Worm (Caenorhabditis elegans): ENCODE results near the gene spp-19.

Gene spp-19

ce11 chrV:6551707-6552390 is 9.6 kb downstream of the spp-19 start, which contains the start of gene twk-10 (continued):
- peak; percentile 75; the same call in 1 of the 2 replicates for TF ChIP-seq madf-9 (GFP tag; conservative IDR thresholded peaks at IDR 0.05)
- peak; percentile 70; the same call in 1 of the 2 replicates for TF ChIP-seq ZK337.2 (GFP tag; IDR thresholded peaks at IDR 0.05)
- peak; percentile 70; the same call in 1 of the 2 replicates for TF ChIP-seq ceh-44 (GFP tag; IDR thresholded peaks at IDR 0.05)
- TF ChIP-seq zip-11 (GFP tag; IDR thresholded peaks at IDR 0.05) = no peak
- TF ChIP-seq lin-39 (tag; optimal IDR thresholded peaks at IDR 0.05) = no peak
- TF ChIP-seq vab-7 (GFP tag; IDR thresholded peaks at IDR 0.05) = peak; percentile 78
- TF ChIP-seq lsy-2 (tag; optimal IDR thresholded peaks at IDR 0.05) = no peak
- no peak for TF ChIP-seq ama-1 (optimal IDR thresholded peaks at IDR 0.05)
- no peak for TF ChIP-seq set-16 (GFP tag; IDR thresholded peaks at IDR 0.05)
- no peak for TF ChIP-seq lin-15B (tag; optimal IDR thresholded peaks at IDR 0.05)
- TF ChIP-seq mes-2 (tag; optimal IDR thresholded peaks at IDR 0.05; ENCODE audit: poor library complexity, severe bottlenecking) = no peak
- peak; percentile 64; the same call in 1 of the 2 replicates for TF ChIP-seq mdt-29 (GFP tag; IDR thresholded peaks at IDR 0.05)
- TF ChIP-seq ctbp-1 (GFP tag; IDR thresholded peaks at IDR 0.05) = 0 out of 2 replicates have a peak, but pooled peaks have one; percentile 27
- TF ChIP-seq pha-4 (GFP tag; IDR thresholded peaks at IDR 0.05) = peak; percentile 76; the same call in 1 of the 2 replicates
- TF ChIP-seq pha-4 (tag; optimal IDR thresholded peaks at IDR 0.05) = no peak
- no peak for TF ChIP-seq nhr-237 (tag; optimal IDR thresholded peaks at IDR 0.05)
- no peak for TF ChIP-seq F49E8.2 (tag; optimal IDR thresholded peaks at IDR 0.05; ENCODE audit: borderline replicate concordance)
- TF ChIP-seq zfp-2 (tag; optimal IDR thresholded peaks at IDR 0.05) = no peak
- TF ChIP-seq attf-4 (tag; optimal IDR thresholded peaks at IDR 0.05) = no peak
- peak; percentile 60 for TF ChIP-seq dmd-6 (GFP tag; IDR thresholded peaks at IDR 0.05)
- peak; percentile 41; the same call in 1 of the 2 replicates for TF ChIP-seq hmg-1.1 (GFP tag; IDR thresholded peaks at IDR 0.05)
- no peak for TF ChIP-seq hlh-11 (tag; optimal IDR thresholded peaks at IDR 0.05)
- TF ChIP-seq nhr-6 (tag; optimal IDR thresholded peaks at IDR 0.05) = no peak
- TF ChIP-seq aly-2 (tag; optimal IDR thresholded peaks at IDR 0.05) = no peak
- TF ChIP-seq sdz-12 (GFP tag; optimal IDR thresholded peaks at IDR 0.05) = no peak
- TF ChIP-seq lim-7 (GFP tag; IDR thresholded peaks at IDR 0.05) = peak; percentile 86
- TF ChIP-seq Y75B8A.6 (GFP tag; IDR thresholded peaks at IDR 0.05) = no peak
- TF ChIP-seq unc-39 (tag; optimal IDR thresholded peaks at IDR 0.05) = no peak
- peak; percentile 63 for TF ChIP-seq dve-1 (tag; optimal IDR thresholded peaks at IDR 0.05; ENCODE audit: insufficient read depth)
- TF ChIP-seq ceh-32 (tag; optimal IDR thresholded peaks at IDR 0.05; ENCODE audit: poor library complexity) = no peak
- no peak for TF ChIP-seq ZK546.5 (tag; optimal IDR thresholded peaks at IDR 0.05)
- no peak for TF ChIP-seq ztf-11 (tag; optimal IDR thresholded peaks at IDR 0.05)
- peak; percentile 21 for TF ChIP-seq duxl-1 (tag; optimal IDR thresholded peaks at IDR 0.05; ENCODE audit: poor library complexity)
- TF ChIP-seq zip-2 (tag; optimal IDR thresholded peaks at IDR 0.05) = no peak
- TF ChIP-seq zfp-3 (GFP tag; conservative IDR thresholded peaks at IDR 0.05) = no peak
- no peak for TF ChIP-seq pqm-1 (tag; optimal IDR thresholded peaks at IDR 0.05)
- TF ChIP-seq egl-43 (GFP tag; IDR thresholded peaks at IDR 0.05) = no peak; the same call in 1 of the 2 replicates
- TF ChIP-seq fos-1 (tag; optimal IDR thresholded peaks at IDR 0.05) = no peak
- no peak for TF ChIP-seq nhr-42 (GFP tag; IDR thresholded peaks at IDR 0.05)
- TF ChIP-seq daf-19 (GFP tag; conservative IDR thresholded peaks at IDR 0.05) = 0 out of 2 replicates have a peak, but pooled peaks have one; percentile 63
- no peak for TF ChIP-seq php-3 (GFP tag; IDR thresholded peaks at IDR 0.05)
- no peak for TF ChIP-seq dpl-1 (GFP tag; optimal IDR thresholded peaks at IDR 0.05)
- TF ChIP-seq D1046.2 (GFP tag; IDR thresholded peaks at IDR 0.05) = 0 out of 2 replicates have a peak, but pooled peaks have one; percentile 49
- no peak for TF ChIP-seq gei-8 (GFP tag; optimal IDR thresholded peaks at IDR 0.05)
- TF ChIP-seq madf-5 (GFP tag; IDR thresholded peaks at IDR 0.05) = 0 out of 4 replicates have a peak, but pooled peaks of 1 of the 2 experiments have one; percentile 59
- TF ChIP-seq nhr-76 (tag; optimal IDR thresholded peaks at IDR 0.05) = no peak
- TF ChIP-seq skn-1 (tag; optimal IDR thresholded peaks at IDR 0.05) = no peak
- no peak for TF ChIP-seq daf-12 (tag; optimal IDR thresholded peaks at IDR 0.05)
- TF ChIP-seq nhr-77 (tag; optimal IDR thresholded peaks at IDR 0.05) = peak; percentile 30
- peak; percentile 83 for TF ChIP-seq tra-1 (GFP tag; IDR thresholded peaks at IDR 0.05)

Data from whole organism, L4 larva.